Worm (Caenorhabditis elegans) whole organism, L4/young adult: ENCODE data around the gene T17A3.12.

Experiments used
- W03F9.2 ChIP-seq: fragments of 150-350 bp; optimal IDR thresholded peaks from 2 replicates; lab custom pipeline; 2014; ENCODE audit warnings: missing biosample characterization, missing genetic modification characterization
- dao-5 ChIP-seq: sonication (generic microtip); optimal IDR thresholded peaks from 2 replicates; lab custom pipeline; 2016; ENCODE audit warnings: missing genotype, missing genetic modification characterization, moderate library complexity, missing compliant biosample characterization
- him-1 ChIP-seq: sonication (generic microtip); optimal IDR thresholded peaks from 2 replicates; lab custom pipeline; 2016; ENCODE audit warnings: missing genotype, missing genetic modification reagents, missing genetic modification characterization, missing compliant biosample characterization

DNA sequence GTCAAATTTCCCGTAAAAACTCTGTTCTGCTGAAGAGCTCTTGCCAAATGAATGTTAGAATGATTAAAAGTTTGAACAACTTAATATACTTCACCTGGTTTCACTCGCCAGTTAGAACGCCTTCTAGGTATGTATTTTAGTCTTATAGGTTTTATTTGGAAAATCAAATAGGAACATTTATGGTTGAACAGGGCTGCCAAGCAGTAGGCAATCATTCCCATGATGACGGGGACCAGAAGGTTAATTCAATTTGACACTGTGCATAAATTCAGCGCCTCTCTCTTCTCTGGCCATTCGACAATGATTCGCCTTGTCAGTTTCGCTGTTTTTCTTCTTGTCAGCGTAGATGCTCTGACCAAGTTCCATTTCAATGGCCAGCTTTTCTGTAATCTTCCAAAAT is 37.1 kb upstream of the T17A3.12 start, which contains the start of gene F40G9.15:
- TF ChIP-seq W03F9.2 (no peak), dao-5 (tag; lab: Kevin White, UChicago) (no peak), him-1 (tag; lab: Kevin White, UChicago) (no peak)
